Fruit fly (Drosophila melanogaster) whole organism: ENCODE results near the gene rtet.

Experiments
- CG8478 ChIP-seq: fragments of >200 bp; optimal IDR thresholded peaks from 2 replicates; lab custom pipeline; 2018; ENCODE audit warnings: inconsistent platforms
- psq ChIP-seq: fragments of >200 bp; optimal IDR thresholded peaks from 2 replicates; lab custom pipeline; 2017
- usp ChIP-seq: fragments of >200 bp; optimal IDR thresholded peaks from 2 replicates; lab custom pipeline; 2017; ENCODE audit warnings: missing biosample characterization, missing genetic modification characterization, mixed read lengths

dm6 chr3R:21150090-21150489, 41.8 kb downstream of the rtet start:
- TF ChIP-seq psq (lab: Kevin White, UChicago) (no peak), CG8478 (lab: Kevin White, UChicago) (no peak), usp (GFP tag; lab: Kevin White, UChicago) (no peak)
